Fruit fly (Drosophila melanogaster): ENCODE results near the gene CG15249.

DNA sequence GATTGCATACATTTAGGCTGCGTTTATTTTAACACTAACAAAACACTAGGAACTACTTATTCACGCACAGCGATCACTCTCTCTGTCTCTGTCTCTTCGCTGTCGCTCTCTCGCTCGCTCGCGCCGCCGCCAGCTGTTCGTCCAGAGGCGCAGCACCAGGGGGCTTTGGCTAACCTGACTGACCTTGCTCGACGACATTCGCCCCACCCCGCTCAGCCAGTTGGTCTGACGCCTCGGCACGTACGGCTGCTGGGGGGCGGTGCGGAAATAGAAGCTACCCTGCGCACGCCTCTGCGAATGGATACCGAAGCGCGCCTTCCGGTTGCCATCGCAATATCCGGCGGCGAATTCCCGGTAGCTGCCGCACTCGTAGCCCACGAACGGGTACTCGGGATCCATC is 10.0 kb upstream of the CG15249 start:
- TF ChIP-seq CG8478 (optimal IDR thresholded peaks at IDR 0.05): no peak
- no peak for TF ChIP-seq CTCF (optimal IDR thresholded peaks at IDR 0.05)

All from S2 (cell line).